Fruit fly (Drosophila melanogaster): Measurements from ENCODE around the gene CG7409.

The CG7409 gene

DNA sequence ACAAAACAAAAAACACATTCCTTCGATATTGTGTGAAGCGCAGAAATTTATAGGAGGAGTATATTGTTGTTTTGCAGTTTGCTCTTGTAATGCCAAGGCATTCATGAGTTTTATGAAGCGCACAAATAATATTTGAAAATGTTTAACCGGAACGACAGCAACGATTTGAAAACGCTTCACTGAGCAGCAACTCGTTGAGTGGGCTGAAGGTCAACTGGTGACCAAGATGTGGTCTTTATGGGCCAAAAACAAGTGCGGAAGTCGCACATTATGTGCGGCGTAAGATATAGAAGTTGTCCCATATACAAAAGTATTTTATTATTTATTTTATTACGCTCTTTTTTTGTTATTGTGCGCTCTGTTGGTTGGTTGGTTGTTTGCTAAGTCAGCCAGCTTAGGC lies 32.1 kb downstream of the CG7409 start:
- TF ChIP-seq h (GFP tag; optimal IDR thresholded peaks at IDR 0.05) (no peak), Hnf4 (GFP tag; optimal IDR thresholded peaks at IDR 0.05) (no peak), tai (GFP tag; optimal IDR thresholded peaks at IDR 0.05) (no peak), Dfd (GFP tag; optimal IDR thresholded peaks at IDR 0.05) (no peak), Rel (GFP tag; optimal IDR thresholded peaks at IDR 0.05) (no peak), Rel (tag; optimal IDR thresholded peaks at IDR 0.05) (no peak), fru (GFP tag; optimal IDR thresholded peaks at IDR 0.05) (no peak), lola (GFP tag; optimal IDR thresholded peaks at IDR 0.05) (no peak), woc (GFP tag; optimal IDR thresholded peaks at IDR 0.05) (no peak), GATAd (GFP tag; optimal IDR thresholded peaks at IDR 0.05) (no peak), brk (GFP tag; optimal IDR thresholded peaks at IDR 0.05) (no peak), br (GFP tag; optimal IDR thresholded peaks at IDR 0.05) (no peak), Vsx2 (GFP tag; optimal IDR thresholded peaks at IDR 0.05; ENCODE audit: partially characterized antibody) (no peak), Myc (optimal IDR thresholded peaks at IDR 0.05) (no peak)

DNA sequence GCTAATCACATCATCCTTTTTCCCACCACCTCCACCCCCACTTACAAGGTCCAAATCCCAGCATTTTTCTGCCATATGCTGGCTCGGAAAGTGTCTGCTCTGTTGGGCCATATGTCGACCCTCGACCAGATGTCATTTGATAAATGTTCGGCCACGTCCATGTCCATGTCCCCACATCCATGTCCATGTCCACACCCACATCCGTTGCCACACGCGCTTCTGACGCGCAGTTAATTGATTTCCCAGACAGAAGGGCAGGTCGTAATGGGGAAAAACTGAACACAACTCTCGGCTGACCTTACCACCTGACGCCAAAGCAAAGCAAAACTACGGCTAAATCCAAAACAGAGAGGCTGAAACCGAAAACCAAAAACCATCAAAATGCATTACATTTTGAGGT lies 32.8 kb downstream of the CG7409 start:
- TF ChIP-seq Dif (GFP tag; optimal IDR thresholded peaks at IDR 0.05; ENCODE audit: partially characterized antibody) = no peak
- TF ChIP-seq dsf (GFP tag; optimal IDR thresholded peaks at IDR 0.05; ENCODE audit: borderline replicate concordance) = no peak
- TF ChIP-seq pan (optimal IDR thresholded peaks at IDR 0.05) = no peak
- TF ChIP-seq Hr83 (GFP tag; optimal IDR thresholded peaks at IDR 0.05; ENCODE audit: poor library complexity, severe bottlenecking) = no peak
- no peak for TF ChIP-seq Abd-B (GFP tag; optimal IDR thresholded peaks at IDR 0.05)
- TF ChIP-seq CrebA (GFP tag; optimal IDR thresholded peaks at IDR 0.05; ENCODE audit: borderline replicate concordance) = no peak
- TF ChIP-seq sage (GFP tag; optimal IDR thresholded peaks at IDR 0.05) = no peak
- TF ChIP-seq h (GFP tag; optimal IDR thresholded peaks at IDR 0.05) = no peak
- TF ChIP-seq Hnf4 (GFP tag; optimal IDR thresholded peaks at IDR 0.05) = no peak
- TF ChIP-seq Dfd (GFP tag; optimal IDR thresholded peaks at IDR 0.05) = no peak
- no peak for TF ChIP-seq br (GFP tag; optimal IDR thresholded peaks at IDR 0.05)
- no peak for TF ChIP-seq Vsx2 (GFP tag; optimal IDR thresholded peaks at IDR 0.05; ENCODE audit: partially characterized antibody)
- no peak for TF ChIP-seq dmrt93B (GFP tag; optimal IDR thresholded peaks at IDR 0.05)
- TF ChIP-seq sv (GFP tag; optimal IDR thresholded peaks at IDR 0.05) = no peak
- no peak for TF ChIP-seq lola (GFP tag; optimal IDR thresholded peaks at IDR 0.05)
- no peak for TF ChIP-seq fru (GFP tag; optimal IDR thresholded peaks at IDR 0.05)
- no peak for TF ChIP-seq CG32264 (GFP tag; optimal IDR thresholded peaks at IDR 0.05)
- no peak for TF ChIP-seq N (GFP tag; optimal IDR thresholded peaks at IDR 0.05)

- TF ChIP-seq fru (GFP tag; optimal IDR thresholded peaks at IDR 0.05) = peak; percentile 56
- no peak for TF ChIP-seq psq (GFP tag; optimal IDR thresholded peaks at IDR 0.05)
Observed at dm6 chr3L:7787788-7788406, 33.7 kb downstream of the CG7409 start.

dm6 chr3L:7790224-7790623 lies 36.0 kb downstream of the CG7409 start:
- no peak for TF ChIP-seq Dif (GFP tag; optimal IDR thresholded peaks at IDR 0.05; ENCODE audit: partially characterized antibody)

- TF ChIP-seq Dif (GFP tag; optimal IDR thresholded peaks at IDR 0.05; ENCODE audit: partially characterized antibody) = no peak
- TF ChIP-seq jim (GFP tag; optimal IDR thresholded peaks at IDR 0.05) = no peak
- peak; percentile 87 for TF ChIP-seq Jra (GFP tag; optimal IDR thresholded peaks at IDR 0.05)
- peak; percentile 88 for TF ChIP-seq brk (GFP tag; optimal IDR thresholded peaks at IDR 0.05)
- TF ChIP-seq sage (GFP tag; optimal IDR thresholded peaks at IDR 0.05) = peak; percentile 81
- peak; percentile 97 for TF ChIP-seq h (GFP tag; optimal IDR thresholded peaks at IDR 0.05)
- no peak for TF ChIP-seq sv (GFP tag; optimal IDR thresholded peaks at IDR 0.05)
- TF ChIP-seq Hnf4 (GFP tag; optimal IDR thresholded peaks at IDR 0.05) = peak; percentile 87
- TF ChIP-seq usp (GFP tag; optimal IDR thresholded peaks at IDR 0.05) = no peak
- TF ChIP-seq ey (GFP tag; optimal IDR thresholded peaks at IDR 0.05) = peak; percentile 96
- peak; percentile 73 for TF ChIP-seq Mio (GFP tag; optimal IDR thresholded peaks at IDR 0.05)
- peak; percentile 90 for TF ChIP-seq fru (GFP tag; optimal IDR thresholded peaks at IDR 0.05)
- no peak for TF ChIP-seq Myc (optimal IDR thresholded peaks at IDR 0.05)
- TF ChIP-seq dsf (GFP tag; optimal IDR thresholded peaks at IDR 0.05; ENCODE audit: borderline replicate concordance) = peak; percentile 77
- peak; percentile 97 for TF ChIP-seq Sp1 (GFP tag; optimal IDR thresholded peaks at IDR 0.05)
- TF ChIP-seq CG32264 (GFP tag; optimal IDR thresholded peaks at IDR 0.05) = peak; percentile 92
- peak; percentile 90 for TF ChIP-seq dmrt93B (GFP tag; optimal IDR thresholded peaks at IDR 0.05)
- peak; percentile 85 for TF ChIP-seq CG9705 (GFP tag; optimal IDR thresholded peaks at IDR 0.05)
- no peak for TF ChIP-seq Dfd (GFP tag; optimal IDR thresholded peaks at IDR 0.05)
- TF ChIP-seq psq (GFP tag; optimal IDR thresholded peaks at IDR 0.05) = peak; percentile 94
- TF ChIP-seq dl (GFP tag; optimal IDR thresholded peaks at IDR 0.05; ENCODE audit: insufficient read depth in 1 of 2, partially characterized antibody in 2 of 2) = no peak
- TF ChIP-seq rgr (GFP tag; optimal IDR thresholded peaks at IDR 0.05) = peak; percentile 96
- TF ChIP-seq br (GFP tag; optimal IDR thresholded peaks at IDR 0.05) = peak; percentile 93
- TF ChIP-seq foxo (GFP tag; optimal IDR thresholded peaks at IDR 0.05) = peak; percentile 93 to 94
- no peak for TF ChIP-seq Abd-B (GFP tag; optimal IDR thresholded peaks at IDR 0.05)
- peak; percentile 83 for TF ChIP-seq GATAd (GFP tag; optimal IDR thresholded peaks at IDR 0.05)
- TF ChIP-seq woc (GFP tag; optimal IDR thresholded peaks at IDR 0.05) = peak; percentile 87
- peak; percentile 84 for TF ChIP-seq tai (GFP tag; optimal IDR thresholded peaks at IDR 0.05)
- TF ChIP-seq Hr83 (GFP tag; optimal IDR thresholded peaks at IDR 0.05; ENCODE audit: poor library complexity, severe bottlenecking) = peak; percentile 31
- TF ChIP-seq N (GFP tag; optimal IDR thresholded peaks at IDR 0.05) = no peak
- no peak for TF ChIP-seq Hr78 (GFP tag; optimal IDR thresholded peaks at IDR 0.05)
- peak; percentile 53 for TF ChIP-seq Rel (GFP tag; optimal IDR thresholded peaks at IDR 0.05)
- peak; percentile 62 for TF ChIP-seq Rel (tag; optimal IDR thresholded peaks at IDR 0.05)
- no peak for TF ChIP-seq lola (GFP tag; optimal IDR thresholded peaks at IDR 0.05)
- TF ChIP-seq Vsx2 (GFP tag; optimal IDR thresholded peaks at IDR 0.05; ENCODE audit: partially characterized antibody) = peak; percentile 80
Observed at dm6 chr3L:7792249-7792648, 38.0 kb downstream of the CG7409 start.
